Worm (Caenorhabditis elegans): ENCODE results near the gene ttr-50.

ce11 chrIV:11651965-11652453 lies 11.2 kb upstream of the ttr-50 start, which contains the start of the genes acl-3 and ndub-6:
- TF ChIP-seq pha-4 (tag; optimal IDR thresholded peaks at IDR 0.05) (no peak), hrde-1 (tag; optimal IDR thresholded peaks at IDR 0.05; ENCODE audit: borderline replicate concordance) (no peak), gei-17 (GFP tag; optimal IDR thresholded peaks at IDR 0.05) (no peak), ztf-18 (tag; optimal IDR thresholded peaks at IDR 0.05) (no peak), F23B12.7 (tag; optimal IDR thresholded peaks at IDR 0.05; ENCODE audit: insufficient read depth) (no peak), ztf-3 (GFP tag; optimal IDR thresholded peaks at IDR 0.05) (no peak), cebp-1 (GFP tag; IDR thresholded peaks at IDR 0.05) (no peak), cebp-1 (tag; optimal IDR thresholded peaks at IDR 0.05) (no peak), madf-8 (GFP tag; conservative IDR thresholded peaks at IDR 0.05) (no peak), ztf-28 (GFP tag; IDR thresholded peaks at IDR 0.05) (no peak), unc-62 (GFP tag; optimal IDR thresholded peaks at IDR 0.05) (no peak)

Measured in whole organism, young adult.